Fruit fly (Drosophila melanogaster) Kc167 (cell line): ENCODE measurements around the gene trol.

Experiments used
- Myc ChIP-seq: fragments of >200 bp; optimal IDR thresholded peaks from 2 replicates; lab custom pipeline; 2017; ENCODE audit warnings: missing external identifiers
- Sin3A ChIP-seq: fragments of >200 bp; optimal IDR thresholded peaks from 2 replicates; lab custom pipeline; 2018; ENCODE audit warnings: missing external identifiers
- h ChIP-seq: fragments of >200 bp; optimal IDR thresholded peaks from 3 replicates; lab custom pipeline; 2018; ENCODE audit warnings: missing external identifiers
- insv ChIP-seq: fragments of >200 bp; optimal IDR thresholded peaks from 3 replicates; lab custom pipeline; 2018; ENCODE audit warnings: missing external identifiers
- psq ChIP-seq: fragments of >200 bp; optimal IDR thresholded peaks from 2 replicates; lab custom pipeline; 2017; ENCODE audit warnings: missing external identifiers
- ttk ChIP-seq: sonication (Bioruptor generic); optimal IDR thresholded peaks from 2 replicates; lab custom pipeline; 2017; ENCODE audit warnings: missing external identifiers

The trol gene

dm6 chrX:2534951-2535693 is 10.1 kb downstream of the trol start:
- no peak for TF ChIP-seq h (lab: Kevin White, UChicago)
- no peak for TF ChIP-seq Myc (lab: Kevin White, UChicago)
- TF ChIP-seq psq (lab: Kevin White, UChicago) = no peak
- TF ChIP-seq Sin3A (lab: Kevin White, UChicago) = no peak

- no peak for TF ChIP-seq Myc (lab: Kevin White, UChicago)
Observed at dm6 chrX:2533843-2534473, 11.3 kb downstream of the trol start.

- TF ChIP-seq insv (lab: Kevin White, UChicago) (no peak), Sin3A (lab: Kevin White, UChicago) (no peak), Myc (lab: Kevin White, UChicago) (no peak), psq (lab: Kevin White, UChicago) (no peak), h (lab: Kevin White, UChicago) (no peak), ttk (lab: Kevin White, UChicago) (no peak)
Observed at dm6 chrX:2531280-2531807, 13.9 kb downstream of the trol start.

- TF ChIP-seq insv (lab: Kevin White, UChicago) = no peak
- TF ChIP-seq psq (lab: Kevin White, UChicago) = no peak
- TF ChIP-seq Sin3A (lab: Kevin White, UChicago) = no peak
- TF ChIP-seq h (lab: Kevin White, UChicago) = no peak
- TF ChIP-seq Myc (lab: Kevin White, UChicago) = no peak
- no peak for TF ChIP-seq ttk (lab: Kevin White, UChicago)
Observed at dm6 chrX:2524426-2524825, 20.8 kb downstream of the trol start.

- TF ChIP-seq psq (lab: Kevin White, UChicago) = no peak
- no peak for TF ChIP-seq Sin3A (lab: Kevin White, UChicago)
Observed at dm6 chrX:2518361-2518760, 26.9 kb downstream of the trol start.

dm6 chrX:2517525-2518294 is 27.5 kb downstream of the trol start:
- TF ChIP-seq psq (lab: Kevin White, UChicago) (no peak), h (lab: Kevin White, UChicago) (no peak), ttk (lab: Kevin White, UChicago) (no peak), insv (lab: Kevin White, UChicago) (no peak), Myc (lab: Kevin White, UChicago) (no peak), Sin3A (lab: Kevin White, UChicago) (no peak)

dm6 chrX:2516199-2516598 is 29.0 kb downstream of the trol start:
- no peak for TF ChIP-seq psq (lab: Kevin White, UChicago)

- TF ChIP-seq Myc (lab: Kevin White, UChicago) = no peak
- no peak for TF ChIP-seq Sin3A (lab: Kevin White, UChicago)
- TF ChIP-seq psq (lab: Kevin White, UChicago) = no peak
Observed at dm6 chrX:2511292-2511808, 33.9 kb downstream of the trol start.

- no peak for TF ChIP-seq psq (lab: Kevin White, UChicago)
- no peak for TF ChIP-seq h (lab: Kevin White, UChicago)
- no peak for TF ChIP-seq ttk (lab: Kevin White, UChicago)
- TF ChIP-seq Sin3A (lab: Kevin White, UChicago) = no peak
- no peak for TF ChIP-seq insv (lab: Kevin White, UChicago)
- TF ChIP-seq Myc (lab: Kevin White, UChicago) = no peak
Observed at dm6 chrX:2508880-2509279, 36.3 kb downstream of the trol start.

- no peak for TF ChIP-seq Myc (lab: Kevin White, UChicago)
- no peak for TF ChIP-seq insv (lab: Kevin White, UChicago)
- no peak for TF ChIP-seq ttk (lab: Kevin White, UChicago)
- TF ChIP-seq psq (lab: Kevin White, UChicago) = no peak
- TF ChIP-seq h (lab: Kevin White, UChicago) = no peak
- TF ChIP-seq Sin3A (lab: Kevin White, UChicago) = no peak
Observed at dm6 chrX:2503430-2503829, 41.8 kb downstream of the trol start.

- TF ChIP-seq insv (lab: Kevin White, UChicago) (no peak), ttk (lab: Kevin White, UChicago) (no peak), Myc (lab: Kevin White, UChicago) (no peak), h (lab: Kevin White, UChicago) (no peak), Sin3A (lab: Kevin White, UChicago) (no peak), psq (lab: Kevin White, UChicago) (no peak)
Observed at dm6 chrX:2469843-2470442, 75.3 kb downstream of the trol start, which contains the start of gene boi. TSS of gene boi (minus strand) at chrX:2470043.
